Worm (Caenorhabditis elegans) whole organism, late embryonic: ENCODE data around the gene F54H5.5.
A peak's percentile ranks its signal among the peaks of the same experiment; 100 is the strongest.

Experiments used
- C08G9.2 ChIP-seq: sonication (generic microtip); optimal IDR thresholded peaks from 2 replicates; lab custom pipeline; 2016; ENCODE audit warnings: mild to moderate bottlenecking, missing genetic modification characterization, moderate library complexity, missing compliant biosample characterization
- C38D4.7 ChIP-seq: fragments of 200-800 bp; sonication (Bioruptor generic); optimal IDR thresholded peaks from 2 replicates; lab custom pipeline; 2018; ENCODE audit warnings: mild to moderate bottlenecking, missing genetic modification characterization, moderate library complexity, missing compliant biosample characterization
- T23F11.4 ChIP-seq: fragments of 200-800 bp; sonication (Bioruptor generic); optimal IDR thresholded peaks from 2 replicates; lab custom pipeline; 2018; ENCODE audit warnings: mild to moderate bottlenecking, missing genetic modification characterization, missing compliant biosample characterization
- Y22D7AL.16 ChIP-seq: sonication (generic microtip); optimal IDR thresholded peaks from 2 replicates; lab custom pipeline; 2016; ENCODE audit warnings: missing genetic modification characterization, missing compliant biosample characterization
- ahr-1 ChIP-seq: sonication (generic microtip); optimal IDR thresholded peaks from 2 replicates; lab custom pipeline; 2016; ENCODE audit warnings: missing genetic modification characterization, missing compliant biosample characterization
- ama-1 ChIP-seq: fragments of 150-350 bp; optimal IDR thresholded peaks from 2 replicates; lab custom pipeline; 2014
- ceh-18 ChIP-seq: sonication (generic microtip); optimal IDR thresholded peaks from 2 replicates; lab custom pipeline; 2016; ENCODE audit warnings: missing genetic modification characterization, missing compliant biosample characterization
- ceh-19 ChIP-seq: fragments of 200-800 bp; sonication (Bioruptor generic); optimal IDR thresholded peaks from 2 replicates; lab custom pipeline; 2018; ENCODE audit warnings: mild to moderate bottlenecking, missing genetic modification characterization, missing compliant biosample characterization
- ceh-22 ChIP-seq: sonication (generic microtip); optimal IDR thresholded peaks from 2 replicates; lab custom pipeline; 2017; ENCODE audit warnings: missing biosample characterization, missing genetic modification characterization
- ceh-24 ChIP-seq: sonication (generic microtip); optimal IDR thresholded peaks from 2 replicates; lab custom pipeline; 2016; ENCODE audit warnings: mild to moderate bottlenecking, missing genetic modification characterization, missing compliant biosample characterization
- ceh-31 ChIP-seq: sonication (generic microtip); optimal IDR thresholded peaks from 2 replicates; lab custom pipeline; 2016; ENCODE audit warnings: missing genetic modification characterization, missing compliant biosample characterization
- ceh-34 ChIP-seq: sonication (generic microtip); optimal IDR thresholded peaks from 2 replicates; lab custom pipeline; 2016; ENCODE audit warnings: mild to moderate bottlenecking, missing genetic modification characterization, missing compliant biosample characterization
- ceh-45 ChIP-seq: fragments of 200-800 bp; sonication (Bioruptor generic); IDR thresholded peaks from 2 replicates; pipeline ENCODE4 v1.3.6; 2022; ENCODE audit warnings: missing genetic modification reagents, missing genetic modification characterization, missing compliant biosample characterization
- ceh-48 ChIP-seq: sonication (generic microtip); optimal IDR thresholded peaks from 2 replicates; lab custom pipeline; 2016; ENCODE audit warnings: missing genetic modification characterization, inconsistent platforms, missing compliant biosample characterization
- ceh-6 ChIP-seq: fragments of 200-800 bp; sonication (Bioruptor generic); optimal IDR thresholded peaks from 2 replicates; lab custom pipeline; 2018; ENCODE audit warnings: mild to moderate bottlenecking, missing genetic modification characterization, missing compliant biosample characterization
- che-1 ChIP-seq: sonication (generic microtip); optimal IDR thresholded peaks from 2 replicates; lab custom pipeline; 2016; ENCODE audit warnings: mild to moderate bottlenecking, missing genetic modification characterization, missing compliant biosample characterization
- elt-2 ChIP-seq: sonication (generic microtip); optimal IDR thresholded peaks from 2 replicates; lab custom pipeline; 2016; ENCODE audit warnings: missing genetic modification reagents, missing genetic modification characterization, missing compliant biosample characterization
- eyg-1 ChIP-seq: sonication (generic microtip); optimal IDR thresholded peaks from 2 replicates; lab custom pipeline; 2016; ENCODE audit warnings: missing genotype, missing genetic modification characterization, missing compliant biosample characterization
- fax-1 ChIP-seq: sonication (generic microtip); optimal IDR thresholded peaks from 2 replicates; lab custom pipeline; 2016; ENCODE audit warnings: missing genotype, missing genetic modification characterization, missing compliant biosample characterization
- fkh-6 ChIP-seq: sonication (generic microtip); optimal IDR thresholded peaks from 2 replicates; lab custom pipeline; 2016; ENCODE audit warnings: missing genetic modification characterization, missing compliant biosample characterization
- gmeb-2 ChIP-seq: sonication (generic microtip); optimal IDR thresholded peaks from 2 replicates; lab custom pipeline; 2016; ENCODE audit warnings: missing genetic modification characterization, inconsistent platforms, missing compliant biosample characterization
- hlh-15 ChIP-seq: sonication (generic microtip); optimal IDR thresholded peaks from 2 replicates; lab custom pipeline; 2016; ENCODE audit warnings: missing genetic modification characterization, missing compliant biosample characterization
- hlh-30 ChIP-seq: sonication (generic microtip); optimal IDR thresholded peaks from 2 replicates; lab custom pipeline; 2017; ENCODE audit warnings: antibody characterized with exemption, missing genetic modification characterization, missing compliant biosample characterization; ENCODE audit not compliant: insufficient read depth
- lin-11 ChIP-seq: fragments of 200-800 bp; sonication (Bioruptor generic); optimal IDR thresholded peaks from 2 replicates; lab custom pipeline; 2018; ENCODE audit warnings: mild to moderate bottlenecking, missing genetic modification characterization, missing compliant biosample characterization
- mec-3 ChIP-seq: sonication (generic microtip); optimal IDR thresholded peaks from 2 replicates; lab custom pipeline; 2016; ENCODE audit warnings: borderline replicate concordance, missing genetic modification characterization, missing compliant biosample characterization
- nfya-1 ChIP-seq: sonication (generic microtip); optimal IDR thresholded peaks from 2 replicates; lab custom pipeline; 2017; ENCODE audit warnings: missing genetic modification characterization, mild to moderate bottlenecking, missing compliant biosample characterization, antibody characterized with exemption, moderate library complexity
- nhr-11 ChIP-seq: fragments of 150-350 bp; optimal IDR thresholded peaks from 2 replicates; lab custom pipeline; 2014; ENCODE audit warnings: missing biosample characterization, missing genetic modification characterization
- pag-3 ChIP-seq: sonication (generic microtip); optimal IDR thresholded peaks from 2 replicates; lab custom pipeline; 2016; ENCODE audit warnings: missing compliant biosample characterization, missing genetic modification characterization, borderline replicate concordance
- pax-1 ChIP-seq: fragments of 150-350 bp; optimal IDR thresholded peaks from 2 replicates; lab custom pipeline; 2014; ENCODE audit warnings: missing biosample characterization, missing genetic modification characterization
- pha-4 ChIP-seq: fragments of 150-350 bp; optimal IDR thresholded peaks from 2 replicates; lab custom pipeline; 2018; ENCODE audit warnings: missing biosample characterization, missing genetic modification reagents, missing genetic modification characterization
- ref-2 ChIP-seq: sonication (generic microtip); optimal IDR thresholded peaks from 2 replicates; lab custom pipeline; 2016; ENCODE audit warnings: missing genetic modification characterization, missing compliant biosample characterization
- rnt-1 ChIP-seq: sonication (generic microtip); optimal IDR thresholded peaks from 2 replicates; lab custom pipeline; 2016; ENCODE audit warnings: missing genetic modification characterization, missing compliant biosample characterization
- sox-2 ChIP-seq: fragments of 200-800 bp; sonication (Bioruptor generic); IDR thresholded peaks from 2 replicates; pipeline ENCODE4 v1.3.6; 2022; ENCODE audit warnings: missing genetic modification reagents, missing genetic modification characterization, missing compliant biosample characterization
- tbx-2 ChIP-seq: sonication (generic microtip); optimal IDR thresholded peaks from 2 replicates; lab custom pipeline; 2016; ENCODE audit warnings: missing genetic modification characterization, missing compliant biosample characterization
- unc-42 ChIP-seq: sonication (generic microtip); optimal IDR thresholded peaks from 2 replicates; lab custom pipeline; 2016; ENCODE audit warnings: missing genotype, missing genetic modification characterization, missing compliant biosample characterization
- unc-86 ChIP-seq: sonication (generic microtip); optimal IDR thresholded peaks from 2 replicates; lab custom pipeline; 2016; ENCODE audit warnings: missing genetic modification characterization, missing compliant biosample characterization
- zip-5 ChIP-seq: sonication (generic microtip); optimal IDR thresholded peaks from 2 replicates; lab custom pipeline; 2016; ENCODE audit warnings: missing genetic modification characterization, missing compliant biosample characterization

F54H5.5 gene

ce11 chrII:6610262-6610661 is 16.8 kb downstream of the F54H5.5 start:
- no peak for TF ChIP-seq rnt-1 (tag; lab: Kevin White, UChicago)
- no peak for TF ChIP-seq fkh-6 (tag; lab: Kevin White, UChicago)
- TF ChIP-seq Y22D7AL.16: no peak
- no peak for TF ChIP-seq ceh-22 (tag; lab: Kevin White, UChicago)
- no peak for TF ChIP-seq ref-2
- TF ChIP-seq T23F11.4 (GFP tag; lab: Kevin White, UChicago): no peak
- TF ChIP-seq ahr-1 (tag; lab: Kevin White, UChicago): no peak
- no peak for TF ChIP-seq zip-5 (tag; lab: Kevin White, UChicago)
- TF ChIP-seq gmeb-2: no peak
- no peak for TF ChIP-seq ceh-34
- no peak for TF ChIP-seq sox-2 (GFP tag; lab: Robert Waterston, UW)
- TF ChIP-seq nhr-11 (tag; lab: Kevin White, UChicago): no peak
- TF ChIP-seq ceh-24: no peak
- no peak for TF ChIP-seq ama-1 (lab: Kevin White, UChicago)
- no peak for TF ChIP-seq pha-4 (tag; lab: Kevin White, UChicago)

- TF ChIP-seq C08G9.2 (tag; lab: Kevin White, UChicago) (no peak), hlh-30 (peak; percentile 37), ceh-48 (tag; lab: Kevin White, UChicago) (peak; percentile 38)
Observed at ce11 chrII:6609315-6609842, 17.7 kb downstream of the F54H5.5 start, which contains the start of gene epg-5. Gene epg-5 (minus strand): TSS chrII:6609365.

- TF ChIP-seq sox-2 (GFP tag; lab: Robert Waterston, UW): no peak
- no peak for TF ChIP-seq hlh-15 (tag; lab: Kevin White, UChicago)
- no peak for TF ChIP-seq ceh-31 (tag; lab: Kevin White, UChicago)
- no peak for TF ChIP-seq unc-86
- no peak for TF ChIP-seq fax-1 (tag; lab: Kevin White, UChicago)
- TF ChIP-seq ref-2: no peak
Observed at ce11 chrII:6608626-6609025, 18.5 kb downstream of the F54H5.5 start.

- TF ChIP-seq hlh-30: no peak
- peak; percentile 34 for TF ChIP-seq nfya-1 (tag; lab: Kevin White, UChicago)
- no peak for TF ChIP-seq pag-3
- TF ChIP-seq, all 69 proteins: peak for 1
Observed at ce11 chrII:6600973-6601372, 26.1 kb downstream of the F54H5.5 start, which contains the start of gene vps-33.2. Gene vps-33.2 (plus strand): TSS chrII:6601216.

- TF ChIP-seq hlh-15 (tag; lab: Kevin White, UChicago) (no peak), ceh-18 (tag; lab: Kevin White, UChicago) (no peak), ceh-6 (GFP tag; lab: Kevin White, UChicago) (no peak), ceh-48 (tag; lab: Kevin White, UChicago) (peak; percentile 65), pax-1 (no peak), nfya-1 (tag; lab: Kevin White, UChicago) (peak; percentile 41), pag-3 (no peak), mec-3 (no peak), unc-42 (tag; lab: Kevin White, UChicago) (no peak), lin-11 (tag; lab: Kevin White, UChicago) (no peak), rnt-1 (tag; lab: Kevin White, UChicago) (no peak), C38D4.7 (no peak), fkh-6 (tag; lab: Kevin White, UChicago) (no peak), eyg-1 (tag; lab: Kevin White, UChicago) (no peak), tbx-2 (tag; lab: Kevin White, UChicago) (no peak)
- TF ChIP-seq, all 69 proteins: peak for 2
Observed at ce11 chrII:6598050-6598449, 29.0 kb downstream of the F54H5.5 start, which contains the start of gene dnj-8. Gene dnj-8 (minus strand): TSS chrII:6598080.

ce11 chrII:6597507-6597906 is 29.6 kb downstream of the F54H5.5 start:
- TF ChIP-seq che-1 (tag; lab: Kevin White, UChicago) (no peak), lin-11 (tag; lab: Kevin White, UChicago) (no peak), unc-42 (tag; lab: Kevin White, UChicago) (no peak), ceh-45 (GFP tag; lab: Robert Waterston, UW) (no peak), elt-2 (tag; lab: Kevin White, UChicago) (no peak), fkh-6 (tag; lab: Kevin White, UChicago) (no peak), rnt-1 (tag; lab: Kevin White, UChicago) (no peak), ceh-34 (no peak), ceh-19 (no peak), ceh-22 (tag; lab: Kevin White, UChicago) (no peak)
